Fruit fly (Drosophila melanogaster): ENCODE data around the gene CG12104.
A peak's percentile ranks its signal among the peaks of the same experiment; 100 is the strongest.

The CG12104 gene

dm6 chr3L:1558178-1558788 is 44.2 kb downstream of the CG12104 start, which contains the start of the genes Pex10 and CG12099 (continued):
- TF ChIP-seq Dll (GFP tag; IDR thresholded peaks at IDR 0.05; ENCODE audit: partially characterized antibody): peak; percentile 99
- peak; percentile 69; the same call in 1 of the 2 replicates for TF ChIP-seq CG43689 (GFP tag; IDR thresholded peaks at IDR 0.05)
- TF ChIP-seq insv (GFP tag; optimal IDR thresholded peaks at IDR 0.05): peak in 1 of 2 experiments; percentile 69
- TF ChIP-seq CG12391 (tag; optimal IDR thresholded peaks at IDR 0.05): peak; percentile 94
- TF ChIP-seq gro (GFP tag; optimal IDR thresholded peaks at IDR 0.05): peak; percentile 53
- TF ChIP-seq twi (tag; optimal IDR thresholded peaks at IDR 0.05): peak; percentile 83
- peak; percentile 80 for TF ChIP-seq CG7357 (GFP tag; IDR thresholded peaks at IDR 0.05)
- TF ChIP-seq CG13624 (GFP tag; optimal IDR thresholded peaks at IDR 0.05): peak; percentile 53
- no peak for TF ChIP-seq scrt (GFP tag; optimal IDR thresholded peaks at IDR 0.05)
- peak; percentile 88; the same call in 2 of the 3 replicates for TF ChIP-seq CG3726 (GFP tag; IDR thresholded peaks at IDR 0.05)
- no peak for TF ChIP-seq Hr78 (GFP tag; optimal IDR thresholded peaks at IDR 0.05)
- TF ChIP-seq NK7.1 (GFP tag; optimal IDR thresholded peaks at IDR 0.05): no peak
- peak; percentile 49 for TF ChIP-seq fd102C (GFP tag; optimal IDR thresholded peaks at IDR 0.05)
- TF ChIP-seq CG2120 (GFP tag; optimal IDR thresholded peaks at IDR 0.05): peak; percentile 89
- TF ChIP-seq bcd (GFP tag; optimal IDR thresholded peaks at IDR 0.05): peak; percentile 88
- TF ChIP-seq CG17385 (GFP tag; optimal IDR thresholded peaks at IDR 0.05): peak; percentile 76
- peak; percentile 91 for TF ChIP-seq CG9727 (GFP tag; optimal IDR thresholded peaks at IDR 0.05)
- peak; percentile 90 for TF ChIP-seq CG8290 (GFP tag; optimal IDR thresholded peaks at IDR 0.05)
- TF ChIP-seq CG8290 (tag; optimal IDR thresholded peaks at IDR 0.05): peak in 1 of 2 experiments; percentile 74
- peak; percentile 50 for TF ChIP-seq CG6765 (GFP tag; optimal IDR thresholded peaks at IDR 0.05)
- TF ChIP-seq dysf (GFP tag; IDR thresholded peaks at IDR 0.05): peak; percentile 92
- TF ChIP-seq Atf6 (GFP tag; IDR thresholded peaks at IDR 0.05): peak; percentile 91
- no peak for TF ChIP-seq D (optimal IDR thresholded peaks at IDR 0.05)
- peak; percentile 68 for TF ChIP-seq D (GFP tag; optimal IDR thresholded peaks at IDR 0.05)
- TF ChIP-seq CG4328 (GFP tag; optimal IDR thresholded peaks at IDR 0.05): peak; percentile 76
- peak; percentile 42 for TF ChIP-seq pfk (GFP tag; optimal IDR thresholded peaks at IDR 0.05)
- peak; percentile 48; the same call in 1 of the 2 replicates for TF ChIP-seq toy (GFP tag; IDR thresholded peaks at IDR 0.05)
- TF ChIP-seq CG18599 (GFP tag; optimal IDR thresholded peaks at IDR 0.05): peak; percentile 89
- peak; percentile 52 for TF ChIP-seq CG6654 (GFP tag; optimal IDR thresholded peaks at IDR 0.05)
- TF ChIP-seq CG12744 (GFP tag; optimal IDR thresholded peaks at IDR 0.05): peak; percentile 28
- peak; percentile 93 for TF ChIP-seq NFAT (GFP tag; IDR thresholded peaks at IDR 0.05)
- no peak for TF ChIP-seq tio (GFP tag; optimal IDR thresholded peaks at IDR 0.05)
- peak; percentile 69 for TF ChIP-seq bab2 (GFP tag; optimal IDR thresholded peaks at IDR 0.05)
- TF ChIP-seq danr (GFP tag; IDR thresholded peaks at IDR 0.05): peak; percentile 86
- peak; percentile 92 for TF ChIP-seq Optix (GFP tag; IDR thresholded peaks at IDR 0.05)
- peak; percentile 82 for TF ChIP-seq lbe (GFP tag; optimal IDR thresholded peaks at IDR 0.05)
- peak; percentile 84; the same call in 2 of the 3 replicates for TF ChIP-seq Mrtf (GFP tag; IDR thresholded peaks at IDR 0.05)
- peak; percentile 72 for TF ChIP-seq HLH54F (GFP tag; optimal IDR thresholded peaks at IDR 0.05)
- peak; percentile 68 for TF ChIP-seq Gsc (GFP tag; IDR thresholded peaks at IDR 0.05)
- TF ChIP-seq psq (GFP tag; optimal IDR thresholded peaks at IDR 0.05): peak; percentile 72
- peak; percentile 94 for TF ChIP-seq Dbx (GFP tag; IDR thresholded peaks at IDR 0.05)
- TF ChIP-seq crc (GFP tag; optimal IDR thresholded peaks at IDR 0.05): no peak
- TF ChIP-seq CG3163 (GFP tag; optimal IDR thresholded peaks at IDR 0.05): peak; percentile 28
- TF ChIP-seq ap (GFP tag; IDR thresholded peaks at IDR 0.05): peak; percentile 85
- TF ChIP-seq jigr1 (GFP tag; IDR thresholded peaks at IDR 0.05): peak; percentile 80
- peak; percentile 61 for TF ChIP-seq Jarid2 (GFP tag; optimal IDR thresholded peaks at IDR 0.05)
- TF ChIP-seq CG13287 (GFP tag; IDR thresholded peaks at IDR 0.05; ENCODE audit: partially characterized antibody): peak; percentile 95
- peak; percentile 91 for TF ChIP-seq H2.0 (GFP tag; IDR thresholded peaks at IDR 0.05)
- TF ChIP-seq repo (GFP tag; optimal IDR thresholded peaks at IDR 0.05): no peak
- TF ChIP-seq D19A (tag; optimal IDR thresholded peaks at IDR 0.05): no peak
- TF ChIP-seq YL-1 (GFP tag; optimal IDR thresholded peaks at IDR 0.05): peak; percentile 99
